Worm (Caenorhabditis elegans) whole organism, young adult: ENCODE data around the gene C05E4.7.
"Not testable (repeated sequence)": the region's sequence is repeated elsewhere in the genome, so short reads cannot be mapped to it uniquely, and the experiment has no call there.

Experiments
- T07F8.4 ChIP-seq: sonication (generic microtip); optimal IDR thresholded peaks from 2 replicates; lab custom pipeline; 2016; ENCODE audit warnings: mild to moderate bottlenecking, missing genetic modification characterization, moderate library complexity, missing compliant biosample characterization
- athp-1 ChIP-seq: sonication (generic microtip); optimal IDR thresholded peaks from 2 replicates; lab custom pipeline; 2017; ENCODE audit warnings: mild to moderate bottlenecking, missing genetic modification characterization, missing compliant biosample characterization
- ceh-40 ChIP-seq: fragments of 200-800 bp; sonication (Bioruptor generic); IDR thresholded peaks from 2 replicates; pipeline ENCODE4 v1.3.6; 2022; ENCODE audit warnings: missing genetic modification characterization, missing compliant biosample characterization
- rcor-1 ChIP-seq: fragments of 200-800 bp; sonication (Bioruptor generic); IDR thresholded peaks from 2 replicates; pipeline ENCODE4 v1.3.6; 2022; ENCODE audit warnings: missing genetic modification reagents, missing genetic modification characterization, missing compliant biosample characterization
- unc-130 ChIP-seq: sonication (generic microtip); optimal IDR thresholded peaks from 2 replicates; lab custom pipeline; 2016; ENCODE audit warnings: missing genetic modification reagents, missing genetic modification characterization, missing compliant biosample characterization
- ztf-18 ChIP-seq: sonication (generic microtip); optimal IDR thresholded peaks from 2 replicates; lab custom pipeline; 2016; ENCODE audit warnings: missing genotype, mild to moderate bottlenecking, missing genetic modification characterization, missing compliant biosample characterization

DNA sequence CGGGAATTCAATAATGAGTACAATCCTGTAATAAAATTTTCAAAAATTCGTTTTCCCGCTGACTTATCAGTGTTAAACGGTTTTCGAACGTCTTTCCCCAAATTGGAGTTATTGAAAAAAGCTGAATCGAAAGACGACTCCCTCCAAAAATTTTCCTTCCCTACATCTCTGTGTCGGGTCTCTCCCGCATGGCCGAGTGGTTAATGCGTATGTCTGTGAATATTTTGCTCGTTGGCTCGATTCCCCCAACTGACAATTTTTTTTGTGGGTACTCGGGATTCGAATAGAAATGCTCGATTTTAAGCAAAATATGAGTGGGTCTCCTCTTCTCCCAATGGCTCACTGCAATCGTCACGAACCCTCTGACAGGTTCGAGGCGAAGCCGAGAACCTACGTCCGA is 35.5 kb upstream of the C05E4.7 start:
- not testable (repeated sequence) for TF ChIP-seq ztf-18 (tag; lab: Kevin White, UChicago); T07F8.4 (tag; lab: Kevin White, UChicago); rcor-1 (GFP tag; lab: Robert Waterston, UW); ceh-40 (GFP tag; lab: Robert Waterston, UW); unc-130; athp-1 (tag; lab: Kevin White, UChicago)
